Fruit fly (Drosophila melanogaster): ENCODE measurements around the gene RpL6.

The RpL6 gene

DNA sequence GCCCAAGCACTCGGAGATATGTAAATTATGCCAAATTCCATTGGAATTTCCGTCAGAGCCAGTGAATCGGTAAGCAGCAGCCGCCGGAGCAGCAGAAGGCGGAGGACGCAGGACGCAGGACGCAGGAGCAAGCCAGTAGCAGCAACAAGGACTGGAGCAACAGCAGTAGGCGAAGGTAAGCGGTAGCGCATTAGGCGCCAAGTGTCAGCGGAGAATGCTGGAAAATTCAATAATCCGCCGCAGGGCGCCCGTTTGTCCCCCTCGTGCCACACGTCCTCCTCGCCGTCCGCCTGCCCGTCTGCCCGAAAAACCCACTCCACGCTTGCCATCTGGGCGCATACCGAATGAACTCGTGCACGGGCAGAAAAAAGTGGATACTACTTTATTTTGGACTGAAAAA, 26.6 kb upstream of the RpL6 start:
- no peak for TF ChIP-seq ey (GFP tag; optimal IDR thresholded peaks at IDR 0.05)
- TF ChIP-seq HLH106 (tag; optimal IDR thresholded peaks at IDR 0.05): no peak
- TF ChIP-seq lola (GFP tag; optimal IDR thresholded peaks at IDR 0.05): no peak
- TF ChIP-seq Sp1 (GFP tag; optimal IDR thresholded peaks at IDR 0.05): no peak
- TF ChIP-seq Vsx2 (GFP tag; optimal IDR thresholded peaks at IDR 0.05; ENCODE audit: partially characterized antibody): no peak
- TF ChIP-seq usp (GFP tag; optimal IDR thresholded peaks at IDR 0.05): no peak
- TF ChIP-seq br (GFP tag; optimal IDR thresholded peaks at IDR 0.05): no peak
- no peak for TF ChIP-seq Dif (GFP tag; optimal IDR thresholded peaks at IDR 0.05; ENCODE audit: partially characterized antibody)
- TF ChIP-seq sv (GFP tag; optimal IDR thresholded peaks at IDR 0.05): no peak
- no peak for TF ChIP-seq Hr83 (GFP tag; optimal IDR thresholded peaks at IDR 0.05; ENCODE audit: poor library complexity, severe bottlenecking)
- TF ChIP-seq sage (GFP tag; optimal IDR thresholded peaks at IDR 0.05): no peak

DNA sequence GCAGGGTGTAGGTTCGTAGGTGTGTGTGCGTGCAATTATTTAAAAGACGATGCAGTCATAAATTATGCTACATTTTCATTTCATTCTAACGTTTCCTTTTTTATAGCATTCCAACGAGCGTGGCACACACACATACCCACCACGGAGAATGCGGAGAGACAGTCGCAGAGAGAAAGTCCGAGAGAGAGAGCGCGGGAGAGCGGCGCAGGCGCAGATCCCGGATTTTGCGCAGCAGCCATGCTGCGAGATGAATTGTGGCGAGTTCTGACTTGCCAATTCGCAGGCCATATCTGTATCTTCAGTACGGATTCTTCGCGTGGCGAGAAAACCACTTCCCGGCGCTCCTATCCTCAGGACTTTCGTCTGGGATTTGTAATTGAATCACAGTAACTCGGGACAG, 25.8 kb upstream of the RpL6 start, which contains the start of gene kek6:
Gene kek6 (plus strand): TSS at position 323 of the 400 bp plus-strand sequence.
- TF ChIP-seq Hnf4 (GFP tag; optimal IDR thresholded peaks at IDR 0.05): no peak
- TF ChIP-seq tai (GFP tag; optimal IDR thresholded peaks at IDR 0.05): no peak
- TF ChIP-seq Dif (GFP tag; optimal IDR thresholded peaks at IDR 0.05; ENCODE audit: partially characterized antibody): peak; percentile 23

DNA sequence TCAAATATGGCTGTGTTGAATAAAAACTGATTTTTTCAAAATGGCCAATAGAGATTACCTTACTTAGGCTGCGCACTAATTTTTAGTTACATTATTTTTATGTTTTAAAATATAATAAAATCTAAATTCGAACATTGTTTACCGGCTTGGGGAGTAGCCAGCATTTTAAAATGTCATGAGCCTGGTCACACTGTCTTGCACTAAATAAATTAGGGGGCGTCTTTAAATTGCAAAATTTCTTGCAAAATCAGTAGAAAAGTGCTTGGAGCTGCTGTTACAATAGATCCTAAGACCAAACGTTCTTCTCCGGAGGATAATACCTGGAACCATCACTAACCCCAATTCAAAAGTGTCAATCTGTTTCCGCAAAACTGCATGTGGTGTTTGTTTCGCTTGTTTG, 21.8 kb upstream of the RpL6 start, which contains the start of gene pasha:
Gene pasha (plus strand): TSS at position 177 of the 400 bp plus-strand sequence.
- TF ChIP-seq Rel (GFP tag; optimal IDR thresholded peaks at IDR 0.05) (no peak), Rel (tag; optimal IDR thresholded peaks at IDR 0.05) (peak; percentile 38), Abd-B (GFP tag; optimal IDR thresholded peaks at IDR 0.05) (no peak), ey (GFP tag; optimal IDR thresholded peaks at IDR 0.05) (no peak), OdsH (GFP tag; optimal IDR thresholded peaks at IDR 0.05) (no peak), brk (GFP tag; optimal IDR thresholded peaks at IDR 0.05) (no peak), sage (GFP tag; optimal IDR thresholded peaks at IDR 0.05) (peak; percentile 4), br (GFP tag; optimal IDR thresholded peaks at IDR 0.05) (no peak), h (GFP tag; optimal IDR thresholded peaks at IDR 0.05) (no peak), Mio (GFP tag; optimal IDR thresholded peaks at IDR 0.05) (no peak), dmrt93B (GFP tag; optimal IDR thresholded peaks at IDR 0.05) (no peak), lola (GFP tag; optimal IDR thresholded peaks at IDR 0.05) (no peak), Dif (GFP tag; optimal IDR thresholded peaks at IDR 0.05; ENCODE audit: partially characterized antibody) (no peak), dsf (GFP tag; optimal IDR thresholded peaks at IDR 0.05; ENCODE audit: borderline replicate concordance) (no peak), woc (GFP tag; optimal IDR thresholded peaks at IDR 0.05) (no peak), CG9705 (GFP tag; optimal IDR thresholded peaks at IDR 0.05) (no peak), Vsx2 (GFP tag; optimal IDR thresholded peaks at IDR 0.05; ENCODE audit: partially characterized antibody) (no peak), CG32264 (GFP tag; optimal IDR thresholded peaks at IDR 0.05) (no peak)

DNA sequence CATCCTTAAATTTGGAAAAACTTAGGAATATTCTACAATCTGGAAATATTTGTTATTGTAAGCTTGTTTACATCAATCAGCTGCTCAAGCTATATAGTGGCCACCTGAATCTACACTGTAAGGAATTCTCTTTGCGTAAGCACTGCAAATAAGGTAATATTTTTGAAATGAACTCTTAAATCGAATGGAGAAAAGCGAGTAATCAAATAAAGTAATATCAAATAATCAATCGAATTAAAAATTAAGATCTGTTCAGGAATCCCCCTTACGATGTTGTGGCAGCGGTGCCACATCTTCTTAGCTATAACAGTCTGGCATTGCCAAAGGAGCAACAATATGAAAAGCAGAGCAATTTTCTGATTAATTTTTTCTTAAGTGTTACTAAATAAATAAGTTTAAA, 20.0 kb upstream of the RpL6 start, which contains the start of the genes Mnat9 and CG1792:
Gene Mnat9 (minus strand): TSS at position 160 of the 400 bp plus-strand sequence.
Gene CG1792 (plus strand): TSS at position 303 of the 400 bp plus-strand sequence.
- TF ChIP-seq pan (optimal IDR thresholded peaks at IDR 0.05) (no peak), foxo (GFP tag; optimal IDR thresholded peaks at IDR 0.05) (peak; percentile 95 to 99), CrebA (GFP tag; optimal IDR thresholded peaks at IDR 0.05; ENCODE audit: borderline replicate concordance) (no peak), N (GFP tag; optimal IDR thresholded peaks at IDR 0.05) (no peak), sv (GFP tag; optimal IDR thresholded peaks at IDR 0.05) (peak; percentile 98), dmrt93B (GFP tag; optimal IDR thresholded peaks at IDR 0.05) (peak; percentile 97), CG9705 (GFP tag; optimal IDR thresholded peaks at IDR 0.05) (peak; percentile 91), Vsx2 (GFP tag; optimal IDR thresholded peaks at IDR 0.05; ENCODE audit: partially characterized antibody) (no peak), OdsH (GFP tag; optimal IDR thresholded peaks at IDR 0.05) (peak; percentile 99), Myc (optimal IDR thresholded peaks at IDR 0.05) (no peak), Jra (GFP tag; optimal IDR thresholded peaks at IDR 0.05) (peak; percentile 98), woc (GFP tag; optimal IDR thresholded peaks at IDR 0.05) (peak; percentile 96), h (GFP tag; optimal IDR thresholded peaks at IDR 0.05) (peak; percentile 99), Sp1 (GFP tag; optimal IDR thresholded peaks at IDR 0.05) (peak; percentile 97), Dfd (GFP tag; optimal IDR thresholded peaks at IDR 0.05) (no peak), Hr83 (GFP tag; optimal IDR thresholded peaks at IDR 0.05; ENCODE audit: poor library complexity, severe bottlenecking) (peak; percentile 99), HLH106 (tag; optimal IDR thresholded peaks at IDR 0.05) (peak; percentile 98), ey (GFP tag; optimal IDR thresholded peaks at IDR 0.05) (peak; percentile 99), lola (GFP tag; optimal IDR thresholded peaks at IDR 0.05) (no peak), jim (GFP tag; optimal IDR thresholded peaks at IDR 0.05) (no peak), Hr78 (GFP tag; optimal IDR thresholded peaks at IDR 0.05) (no peak), Dif (GFP tag; optimal IDR thresholded peaks at IDR 0.05; ENCODE audit: partially characterized antibody) (no peak), tai (GFP tag; optimal IDR thresholded peaks at IDR 0.05) (no peak), dsf (GFP tag; optimal IDR thresholded peaks at IDR 0.05; ENCODE audit: borderline replicate concordance) (peak; percentile 97), usp (GFP tag; optimal IDR thresholded peaks at IDR 0.05) (no peak), Mio (GFP tag; optimal IDR thresholded peaks at IDR 0.05) (peak; percentile 94), brk (GFP tag; optimal IDR thresholded peaks at IDR 0.05) (no peak), Rel (GFP tag; optimal IDR thresholded peaks at IDR 0.05) (peak; percentile 68), Rel (tag; optimal IDR thresholded peaks at IDR 0.05) (peak; percentile 85), br (GFP tag; optimal IDR thresholded peaks at IDR 0.05) (peak; percentile 98), CG32264 (GFP tag; optimal IDR thresholded peaks at IDR 0.05) (peak; percentile 97), fru (GFP tag; optimal IDR thresholded peaks at IDR 0.05) (peak; percentile 99), dl (GFP tag; optimal IDR thresholded peaks at IDR 0.05; ENCODE audit: insufficient read depth in 1 of 2, partially characterized antibody in 2 of 2) (no peak), rgr (GFP tag; optimal IDR thresholded peaks at IDR 0.05) (peak; percentile 99), psq (GFP tag; optimal IDR thresholded peaks at IDR 0.05) (peak; percentile 97), Abd-B (GFP tag; optimal IDR thresholded peaks at IDR 0.05) (no peak), sage (GFP tag; optimal IDR thresholded peaks at IDR 0.05) (peak; percentile 97), Hnf4 (GFP tag; optimal IDR thresholded peaks at IDR 0.05) (peak; percentile 99), GATAd (GFP tag; optimal IDR thresholded peaks at IDR 0.05) (peak; percentile 97)
